ENCODE assay signal across 1 fruit fly cellular context in genomic region chr3R:4997399-4998203, dm6.
A peak's percentile ranks its signal among the peaks of the same experiment; 100 is the strongest.
TF ChIP-seq lines count a peak whose summit lies in the region.

No protein-coding gene starts in this region.

TF ChIP-seq in whole organism, embryonic, 481 proteins besides CTCF, POLR2A, EP300 and RAD21 (continued from another document and continues in another):
- TF ChIP-seq CG13287 (GFP tag; IDR thresholded peaks at IDR 0.05; lab: Robert Waterston, UW; ENCODE audit: partially characterized antibody) (no peak), CG12744 (GFP tag; optimal IDR thresholded peaks at IDR 0.05; lab: Kevin White, UChicago) (no peak), jigr1 (GFP tag; IDR thresholded peaks at IDR 0.05; lab: Robert Waterston, UW) (no peak), HmgD (GFP tag; optimal IDR thresholded peaks at IDR 0.05; lab: Kevin White, UChicago) (no peak), CG43689 (GFP tag; IDR thresholded peaks at IDR 0.05; lab: Robert Waterston, UW) (no peak), Fer1 (GFP tag; optimal IDR thresholded peaks at IDR 0.05; lab: Kevin White, UChicago) (no peak), wdn (GFP tag; IDR thresholded peaks at IDR 0.05; lab: Robert Waterston, UW) (no peak), grn (GFP tag; optimal IDR thresholded peaks at IDR 0.05; lab: Kevin White, UChicago) (no peak), Six4 (GFP tag; optimal IDR thresholded peaks at IDR 0.05; lab: Kevin White, UChicago) (peak; percentile 10), ttk (GFP tag; IDR thresholded peaks at IDR 0.05; lab: Robert Waterston, UW) (no peak), sc (optimal IDR thresholded peaks at IDR 0.05; lab: Kevin White, UChicago) (no peak), sc (GFP tag; optimal IDR thresholded peaks at IDR 0.05; lab: Kevin White, UChicago) (no peak), kah (GFP tag; optimal IDR thresholded peaks at IDR 0.05; lab: Kevin White, UChicago) (no peak), CG6813 (GFP tag; optimal IDR thresholded peaks at IDR 0.05; lab: Kevin White, UChicago) (no peak), HLHmδ (GFP tag; optimal IDR thresholded peaks at IDR 0.05; lab: Kevin White, UChicago) (no peak), ac (GFP tag; optimal IDR thresholded peaks at IDR 0.05; lab: Kevin White, UChicago) (no peak), emc (GFP tag; optimal IDR thresholded peaks at IDR 0.05; lab: Kevin White, UChicago) (no peak), Deaf1 (tag; optimal IDR thresholded peaks at IDR 0.05; lab: Kevin White, UChicago) (no peak), Med (GFP tag; lab: Kevin White, UChicago) (peak; percentile 52), CG18262 (tag; optimal IDR thresholded peaks at IDR 0.05; lab: Kevin White, UChicago) (peak; percentile 56), inv (GFP tag; IDR thresholded peaks at IDR 0.05; lab: Robert Waterston, UW; ENCODE audit: partially characterized antibody) (no peak), CG2202 (tag; optimal IDR thresholded peaks at IDR 0.05; lab: Kevin White, UChicago) (peak; percentile 24), CG6854 (GFP tag; optimal IDR thresholded peaks at IDR 0.05; lab: Kevin White, UChicago) (no peak), CG31441 (GFP tag; IDR thresholded peaks at IDR 0.05; lab: Robert Waterston, UW) (0 out of 2 replicates have a peak, but pooled peaks have one; percentile 13), croc (GFP tag; conservative IDR thresholded peaks at IDR 0.05; lab: Robert Waterston, UW) (no peak; the same call in 2 of the 3 replicates), so (GFP tag; IDR thresholded peaks at IDR 0.05; lab: Robert Waterston, UW) (no peak), D19A (tag; optimal IDR thresholded peaks at IDR 0.05; lab: Kevin White, UChicago) (peak; percentile 24), zen (tag; optimal IDR thresholded peaks at IDR 0.05; lab: Kevin White, UChicago) (peak; percentile 25), CG13424 (tag; optimal IDR thresholded peaks at IDR 0.05; lab: Kevin White, UChicago) (no peak), CG2120 (GFP tag; optimal IDR thresholded peaks at IDR 0.05; lab: Kevin White, UChicago) (no peak), ken (GFP tag; IDR thresholded peaks at IDR 0.05; lab: Robert Waterston, UW) (0 out of 3 replicates have a peak, but pooled peaks have one; percentile 6), CG7987 (GFP tag; optimal IDR thresholded peaks at IDR 0.05; lab: Kevin White, UChicago) (no peak), eyg (GFP tag; optimal IDR thresholded peaks at IDR 0.05; lab: Kevin White, UChicago) (no peak), Ptx1 (GFP tag; IDR thresholded peaks at IDR 0.05; lab: Robert Waterston, UW) (peak; percentile 43; the same call in 1 of the 2 replicates), CG6654 (GFP tag; optimal IDR thresholded peaks at IDR 0.05; lab: Kevin White, UChicago) (no peak), pb (GFP tag; optimal IDR thresholded peaks at IDR 0.05; lab: Kevin White, UChicago) (no peak), fu2 (GFP tag; optimal IDR thresholded peaks at IDR 0.05; lab: Kevin White, UChicago) (no peak), CG3407 (GFP tag; optimal IDR thresholded peaks at IDR 0.05; lab: Kevin White, UChicago) (no peak), CG4404 (GFP tag; IDR thresholded peaks at IDR 0.05; lab: Robert Waterston, UW) (no peak), pum (GFP tag; optimal IDR thresholded peaks at IDR 0.05; lab: Kevin White, UChicago) (no peak), MESR4 (GFP tag; optimal IDR thresholded peaks at IDR 0.05; lab: Kevin White, UChicago) (no peak), sob (GFP tag; IDR thresholded peaks at IDR 0.05; lab: Robert Waterston, UW) (no peak), Xrp1 (GFP tag; IDR thresholded peaks at IDR 0.05; lab: Robert Waterston, UW) (peak; percentile 53), NfI (GFP tag; optimal IDR thresholded peaks at IDR 0.05; lab: Kevin White, UChicago) (no peak), z (GFP tag; IDR thresholded peaks at IDR 0.05; lab: Robert Waterston, UW) (no peak), klu (GFP tag; IDR thresholded peaks at IDR 0.05; lab: Robert Waterston, UW) (no peak), zfh2 (GFP tag; optimal IDR thresholded peaks at IDR 0.05; lab: Kevin White, UChicago) (no peak), cwo (GFP tag; optimal IDR thresholded peaks at IDR 0.05; lab: Kevin White, UChicago) (no peak), Opbp (GFP tag; IDR thresholded peaks at IDR 0.05; lab: Robert Waterston, UW; ENCODE audit: partially characterized antibody) (no peak), repo (GFP tag; optimal IDR thresholded peaks at IDR 0.05; lab: Kevin White, UChicago) (no peak), HLH3B (GFP tag; IDR thresholded peaks at IDR 0.05; lab: Robert Waterston, UW) (peak; percentile 48; the same call in 1 of the 2 replicates), Mad (GFP tag; optimal IDR thresholded peaks at IDR 0.05; lab: Kevin White, UChicago) (no peak), Bteb2 (GFP tag; optimal IDR thresholded peaks at IDR 0.05; lab: Kevin White, UChicago) (no peak), disco-r (GFP tag; optimal IDR thresholded peaks at IDR 0.05; lab: Kevin White, UChicago) (no peak), gro (GFP tag; optimal IDR thresholded peaks at IDR 0.05; lab: Kevin White, UChicago) (no peak), salm (tag; optimal IDR thresholded peaks at IDR 0.05; lab: Kevin White, UChicago) (no peak), Dfd (GFP tag; optimal IDR thresholded peaks at IDR 0.05; lab: Kevin White, UChicago) (no peak), CG18011 (GFP tag; optimal IDR thresholded peaks at IDR 0.05; lab: Kevin White, UChicago) (no peak), pnt (GFP tag; optimal IDR thresholded peaks at IDR 0.05; lab: Kevin White, UChicago) (peak; percentile 1), row (GFP tag; IDR thresholded peaks at IDR 0.05; lab: Robert Waterston, UW) (peak; percentile 57), CG17328 (GFP tag; IDR thresholded peaks at IDR 0.05; lab: Robert Waterston, UW) (peak; percentile 48; the same call in 1 of the 2 replicates), otp (GFP tag; IDR thresholded peaks at IDR 0.05; lab: Robert Waterston, UW) (peak; percentile 63; the same call in 2 of the 3 replicates), ERR (GFP tag; optimal IDR thresholded peaks at IDR 0.05; lab: Kevin White, UChicago) (no peak), Gug (GFP tag; IDR thresholded peaks at IDR 0.05; lab: Robert Waterston, UW) (no peak; the same call in 3 of the 4 replicates), tll (GFP tag; optimal IDR thresholded peaks at IDR 0.05; lab: Kevin White, UChicago) (no peak), h (optimal IDR thresholded peaks at IDR 0.05; lab: Kevin White, UChicago) (no peak), CG9727 (GFP tag; optimal IDR thresholded peaks at IDR 0.05; lab: Kevin White, UChicago) (peak; percentile 31), CG14014 (GFP tag; IDR thresholded peaks at IDR 0.05; lab: Robert Waterston, UW) (no peak), psq (GFP tag; optimal IDR thresholded peaks at IDR 0.05; lab: Kevin White, UChicago) (no peak), Bdp1 (GFP tag; optimal IDR thresholded peaks at IDR 0.05; lab: Kevin White, UChicago) (no peak), hkb (optimal IDR thresholded peaks at IDR 0.05; lab: Kevin White, UChicago) (no peak), hkb (GFP tag; IDR thresholded peaks at IDR 0.05; lab: Robert Waterston, UW) (no peak), en (GFP tag; optimal IDR thresholded peaks at IDR 0.05; lab: Kevin White, UChicago) (no peak), zf30C (GFP tag; optimal IDR thresholded peaks at IDR 0.05; lab: Kevin White, UChicago) (no peak), p53 (GFP tag; optimal IDR thresholded peaks at IDR 0.05; lab: Kevin White, UChicago) (no peak), CG5245 (GFP tag; optimal IDR thresholded peaks at IDR 0.05; lab: Kevin White, UChicago) (no peak), ara (GFP tag; IDR thresholded peaks at IDR 0.05; lab: Robert Waterston, UW) (peak; percentile 52; the same call in 1 of the 2 replicates), CG4282 (GFP tag; optimal IDR thresholded peaks at IDR 0.05; lab: Kevin White, UChicago) (no peak), CG34422 (GFP tag; IDR thresholded peaks at IDR 0.05; lab: Robert Waterston, UW) (no peak), CG4854 (GFP tag; optimal IDR thresholded peaks at IDR 0.05; lab: Kevin White, UChicago) (no peak), CG15479 (GFP tag; optimal IDR thresholded peaks at IDR 0.05; lab: Kevin White, UChicago) (no peak), Dip2 (GFP tag; IDR thresholded peaks at IDR 0.05; lab: Robert Waterston, UW) (no peak), CG8281 (tag; optimal IDR thresholded peaks at IDR 0.05; lab: Kevin White, UChicago) (no peak), Doc3 (GFP tag; IDR thresholded peaks at IDR 0.05; lab: Robert Waterston, UW; ENCODE audit: partially characterized antibody) (no peak), wor (GFP tag; IDR thresholded peaks at IDR 0.05; lab: Robert Waterston, UW) (no peak), chm (GFP tag; IDR thresholded peaks at IDR 0.05; lab: Robert Waterston, UW) (peak; percentile 30; the same call in 1 of the 2 replicates), YL-1 (GFP tag; optimal IDR thresholded peaks at IDR 0.05; lab: Kevin White, UChicago) (no peak), Vsx1 (GFP tag; optimal IDR thresholded peaks at IDR 0.05; lab: Kevin White, UChicago) (no peak), Optix (GFP tag; IDR thresholded peaks at IDR 0.05; lab: Robert Waterston, UW) (no peak), cas (GFP tag; IDR thresholded peaks at IDR 0.05; lab: Robert Waterston, UW) (no peak), CG8089 (GFP tag; optimal IDR thresholded peaks at IDR 0.05; lab: Kevin White, UChicago) (no peak), CG1529 (GFP tag; optimal IDR thresholded peaks at IDR 0.05; lab: Kevin White, UChicago) (no peak), dimm (GFP tag; IDR thresholded peaks at IDR 0.05; lab: Robert Waterston, UW) (no peak), CG7357 (GFP tag; IDR thresholded peaks at IDR 0.05; lab: Robert Waterston, UW) (no peak), kay (GFP tag; optimal IDR thresholded peaks at IDR 0.05; lab: Kevin White, UChicago) (no peak), CG15011 (GFP tag; optimal IDR thresholded peaks at IDR 0.05; lab: Kevin White, UChicago) (no peak), Doc2 (GFP tag; IDR thresholded peaks at IDR 0.05; lab: Robert Waterston, UW) (no peak), nerfin-1 (tag; optimal IDR thresholded peaks at IDR 0.05; lab: Kevin White, UChicago) (no peak), CG33213 (GFP tag; optimal IDR thresholded peaks at IDR 0.05; lab: Kevin White, UChicago) (no peak), CG4820 (GFP tag; optimal IDR thresholded peaks at IDR 0.05; lab: Kevin White, UChicago) (no peak), usp (GFP tag; optimal IDR thresholded peaks at IDR 0.05; lab: Kevin White, UChicago) (no peak), Adf1 (GFP tag; IDR thresholded peaks at IDR 0.05; lab: Robert Waterston, UW) (no peak), Abd-B (GFP tag; optimal IDR thresholded peaks at IDR 0.05; lab: Kevin White, UChicago) (no peak), org-1 (GFP tag; optimal IDR thresholded peaks at IDR 0.05; lab: Kevin White, UChicago) (no peak), CG30403 (GFP tag; optimal IDR thresholded peaks at IDR 0.05; lab: Kevin White, UChicago) (peak; percentile 2), CG8478 (optimal IDR thresholded peaks at IDR 0.05; lab: Kevin White, UChicago) (no peak), CG11398 (GFP tag; optimal IDR thresholded peaks at IDR 0.05; lab: Kevin White, UChicago) (no peak), onecut (GFP tag; IDR thresholded peaks at IDR 0.05; lab: Robert Waterston, UW) (no peak), CG8290 (GFP tag; optimal IDR thresholded peaks at IDR 0.05; lab: Kevin White, UChicago) (no peak), CG8290 (tag; optimal IDR thresholded peaks at IDR 0.05; lab: Kevin White, UChicago) (no peak), CG12299 (tag; optimal IDR thresholded peaks at IDR 0.05; lab: Kevin White, UChicago) (no peak), CG10654 (GFP tag; optimal IDR thresholded peaks at IDR 0.05; lab: Kevin White, UChicago) (no peak), bigmax (GFP tag; optimal IDR thresholded peaks at IDR 0.05; lab: Kevin White, UChicago) (no peak), ranshi (GFP tag; IDR thresholded peaks at IDR 0.05; lab: Robert Waterston, UW) (no peak), lilli (GFP tag; optimal IDR thresholded peaks at IDR 0.05; lab: Kevin White, UChicago) (no peak), CG6765 (GFP tag; optimal IDR thresholded peaks at IDR 0.05; lab: Kevin White, UChicago) (no peak), run (tag; optimal IDR thresholded peaks at IDR 0.05; lab: Kevin White, UChicago) (no peak), gcm (GFP tag; optimal IDR thresholded peaks at IDR 0.05; lab: Kevin White, UChicago) (no peak), CG3065 (GFP tag; optimal IDR thresholded peaks at IDR 0.05; lab: Kevin White, UChicago) (no peak), Dll (GFP tag; IDR thresholded peaks at IDR 0.05; lab: Robert Waterston, UW; ENCODE audit: partially characterized antibody) (0 out of 4 replicates have a peak, but pooled peaks have one; percentile 21), fru (optimal IDR thresholded peaks at IDR 0.05; lab: Kevin White, UChicago) (no peak), CG7928 (GFP tag; optimal IDR thresholded peaks at IDR 0.05; lab: Kevin White, UChicago) (no peak), Poxn (GFP tag; IDR thresholded peaks at IDR 0.05; lab: Robert Waterston, UW) (no peak), vnd (GFP tag; IDR thresholded peaks at IDR 0.05; lab: Robert Waterston, UW; ENCODE audit: partially characterized antibody) (no peak), da (GFP tag; optimal IDR thresholded peaks at IDR 0.05; lab: Kevin White, UChicago) (no peak), odd (GFP tag; optimal IDR thresholded peaks at IDR 0.05; lab: Kevin White, UChicago) (no peak), bbx (GFP tag; IDR thresholded peaks at IDR 0.05; lab: Robert Waterston, UW; ENCODE audit: partially characterized antibody) (no peak), knrl (GFP tag; IDR thresholded peaks at IDR 0.05; lab: Robert Waterston, UW; ENCODE audit: partially characterized antibody) (no peak), az2 (GFP tag; optimal IDR thresholded peaks at IDR 0.05; lab: Kevin White, UChicago) (peak; percentile 13), pho (GFP tag; optimal IDR thresholded peaks at IDR 0.05; lab: Kevin White, UChicago) (no peak), dati (GFP tag; IDR thresholded peaks at IDR 0.05; lab: Robert Waterston, UW) (0 out of 2 replicates have a peak, but pooled peaks have one; percentile 33), CG1792 (GFP tag; optimal IDR thresholded peaks at IDR 0.05; lab: Kevin White, UChicago) (no peak), CG31365 (tag; optimal IDR thresholded peaks at IDR 0.05; lab: Kevin White, UChicago) (no peak), luna (GFP tag; optimal IDR thresholded peaks at IDR 0.05; lab: Kevin White, UChicago) (no peak), Oli (tag; optimal IDR thresholded peaks at IDR 0.05; lab: Kevin White, UChicago) (peak; percentile 10), Fer3 (tag; optimal IDR thresholded peaks at IDR 0.05; lab: Kevin White, UChicago) (no peak), Sry-δ (GFP tag; optimal IDR thresholded peaks at IDR 0.05; lab: Kevin White, UChicago) (no peak), CG11560 (tag; IDR thresholded peaks at IDR 0.05; lab: Robert Waterston, UW) (no peak)
